Worm (Caenorhabditis elegans): Measurements from ENCODE around the gene dpff-1.

Gene dpff-1

DNA sequence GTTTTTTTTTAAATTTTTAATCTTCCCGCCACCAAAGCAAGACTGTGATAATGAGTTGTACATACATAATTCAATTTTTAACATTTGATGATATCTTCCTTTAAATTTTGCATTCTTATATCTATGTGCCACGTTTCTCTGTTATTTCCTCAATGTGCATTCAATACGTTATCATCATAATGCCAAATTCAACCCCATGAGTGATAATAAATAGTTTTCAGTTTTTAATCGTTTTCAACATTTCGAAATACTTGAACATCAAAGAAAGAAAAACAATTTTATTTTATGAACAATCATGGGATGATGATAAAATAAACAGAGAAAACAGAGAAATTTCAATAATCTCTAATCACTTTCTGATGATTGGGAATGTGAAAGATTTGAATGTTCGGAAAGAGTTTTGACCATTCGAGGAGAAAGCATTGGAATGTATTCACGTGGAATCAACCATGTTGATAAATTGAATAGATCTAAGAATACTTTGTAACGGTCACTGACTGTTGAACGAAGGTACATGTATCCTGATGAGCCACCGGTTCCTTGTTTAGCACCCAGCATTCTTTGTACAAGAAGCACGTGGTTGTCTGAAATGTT, 11.3 kb upstream of the dpff-1 start:
- no peak for TF ChIP-seq lsy-2 (tag; optimal IDR thresholded peaks at IDR 0.05)
- TF ChIP-seq nhr-12 (tag; optimal IDR thresholded peaks at IDR 0.05), result no peak
- TF ChIP-seq elt-1 (tag; optimal IDR thresholded peaks at IDR 0.05; ENCODE audit: borderline replicate concordance, insufficient read depth), result no peak
- TF ChIP-seq nhr-28 (tag; optimal IDR thresholded peaks at IDR 0.05), result no peak
- no peak for TF ChIP-seq snpc-4 (tag; optimal IDR thresholded peaks at IDR 0.05)
- no peak for TF ChIP-seq ceh-39 (tag; optimal IDR thresholded peaks at IDR 0.05)
- TF ChIP-seq nhr-76 (tag; optimal IDR thresholded peaks at IDR 0.05), result no peak
- TF ChIP-seq unc-39 (tag; optimal IDR thresholded peaks at IDR 0.05), result no peak
- TF ChIP-seq drap-1 (GFP tag; optimal IDR thresholded peaks at IDR 0.05), result no peak
- TF ChIP-seq blmp-1 (tag; optimal IDR thresholded peaks at IDR 0.05), result no peak
- TF ChIP-seq unc-62 (GFP tag; optimal IDR thresholded peaks at IDR 0.05), result no peak
- TF ChIP-seq mab-5 (tag; optimal IDR thresholded peaks at IDR 0.05), result no peak
- no peak for TF ChIP-seq nhr-2 (tag; optimal IDR thresholded peaks at IDR 0.05)
- no peak for TF ChIP-seq lin-32 (GFP tag; optimal IDR thresholded peaks at IDR 0.05)
- TF ChIP-seq M03D4.4 (tag; optimal IDR thresholded peaks at IDR 0.05), result no peak
- no peak for TF ChIP-seq lin-13 (tag; optimal IDR thresholded peaks at IDR 0.05)
- TF ChIP-seq hlh-1 (tag; optimal IDR thresholded peaks at IDR 0.05), result no peak
- TF ChIP-seq zip-8 (tag; optimal IDR thresholded peaks at IDR 0.05), result no peak

DNA sequence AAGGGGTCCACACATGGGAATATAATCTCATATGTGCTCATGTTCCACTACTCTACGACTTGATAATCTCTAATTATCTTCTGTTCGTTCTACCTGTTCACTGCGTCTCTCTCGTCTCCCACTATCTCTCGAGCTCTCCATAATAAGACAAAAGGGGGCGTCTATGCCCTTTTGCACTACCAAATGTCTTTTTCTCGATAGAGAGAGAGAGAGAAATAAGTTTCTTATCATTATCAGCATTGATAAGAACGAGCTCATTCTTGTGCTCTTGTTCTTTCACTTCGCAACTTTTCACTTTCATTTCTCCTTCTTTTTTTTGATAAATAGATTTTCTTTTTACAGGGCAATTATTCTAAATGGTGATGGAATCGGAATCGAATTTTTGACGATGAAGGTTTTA, 9.8 kb upstream of the dpff-1 start:
- TF ChIP-seq ceh-83 (GFP tag; optimal IDR thresholded peaks at IDR 0.05) (no peak), mep-1 (tag; optimal IDR thresholded peaks at IDR 0.05) (no peak), zip-8 (tag; optimal IDR thresholded peaks at IDR 0.05) (no peak), lin-32 (GFP tag; optimal IDR thresholded peaks at IDR 0.05) (no peak), mab-5 (tag; optimal IDR thresholded peaks at IDR 0.05) (no peak), nhr-237 (tag; optimal IDR thresholded peaks at IDR 0.05) (no peak), ham-2 (GFP tag; optimal IDR thresholded peaks at IDR 0.05) (no peak), nhr-28 (tag; optimal IDR thresholded peaks at IDR 0.05) (no peak), hlh-1 (tag; optimal IDR thresholded peaks at IDR 0.05) (no peak), M03D4.4 (tag; optimal IDR thresholded peaks at IDR 0.05) (no peak), unc-120 (tag; optimal IDR thresholded peaks at IDR 0.05; ENCODE audit: poor library complexity, severe bottlenecking) (no peak), nhr-2 (tag; optimal IDR thresholded peaks at IDR 0.05) (no peak), sptf-1 (tag; optimal IDR thresholded peaks at IDR 0.05) (no peak), ceh-39 (tag; optimal IDR thresholded peaks at IDR 0.05) (no peak), unc-39 (tag; optimal IDR thresholded peaks at IDR 0.05) (no peak), ceh-43 (GFP tag; optimal IDR thresholded peaks at IDR 0.05) (no peak), drap-1 (GFP tag; optimal IDR thresholded peaks at IDR 0.05) (no peak)

DNA sequence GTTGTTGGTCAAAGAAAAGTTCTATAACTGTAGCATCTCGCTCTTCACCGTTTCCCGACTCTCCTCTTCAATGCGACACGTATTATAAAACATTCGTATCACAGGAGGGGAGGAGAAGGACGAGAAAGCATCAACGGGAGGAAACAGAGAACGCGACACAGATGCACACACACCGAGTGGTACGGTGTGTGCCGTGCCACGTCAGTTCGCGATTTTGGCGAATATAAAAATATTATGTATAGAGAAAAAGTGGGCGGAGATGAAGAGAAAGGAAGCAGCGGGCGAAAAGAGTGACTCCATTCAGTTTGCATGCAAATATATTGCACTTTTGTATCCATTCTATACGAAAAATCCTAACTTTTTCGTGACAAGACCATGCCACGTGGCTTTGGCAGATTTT, 8.6 kb upstream of the dpff-1 start:
- no peak for TF ChIP-seq tbx-8 (GFP tag; optimal IDR thresholded peaks at IDR 0.05)
- TF ChIP-seq hlh-1 (tag; optimal IDR thresholded peaks at IDR 0.05), result no peak
- no peak for TF ChIP-seq drap-1 (GFP tag; optimal IDR thresholded peaks at IDR 0.05)
- TF ChIP-seq ceh-43 (GFP tag; optimal IDR thresholded peaks at IDR 0.05), result no peak
- no peak for TF ChIP-seq zip-8 (tag; optimal IDR thresholded peaks at IDR 0.05)
- no peak for TF ChIP-seq flh-1 (GFP tag; optimal IDR thresholded peaks at IDR 0.05)
- TF ChIP-seq snpc-4 (tag; optimal IDR thresholded peaks at IDR 0.05), result no peak
- TF ChIP-seq sptf-1 (tag; optimal IDR thresholded peaks at IDR 0.05), result no peak
- no peak for TF ChIP-seq blmp-1 (tag; optimal IDR thresholded peaks at IDR 0.05)
- no peak for TF ChIP-seq mab-5 (tag; optimal IDR thresholded peaks at IDR 0.05)
- no peak for TF ChIP-seq lin-32 (GFP tag; optimal IDR thresholded peaks at IDR 0.05)
- no peak for TF ChIP-seq unc-62 (GFP tag; optimal IDR thresholded peaks at IDR 0.05)
- TF ChIP-seq lin-13 (tag; optimal IDR thresholded peaks at IDR 0.05), result no peak
- TF ChIP-seq mep-1 (tag; optimal IDR thresholded peaks at IDR 0.05), result no peak
- no peak for TF ChIP-seq nhr-76 (tag; optimal IDR thresholded peaks at IDR 0.05)
- TF ChIP-seq bed-3 (GFP tag; optimal IDR thresholded peaks at IDR 0.05), result no peak
- TF ChIP-seq elt-1 (tag; optimal IDR thresholded peaks at IDR 0.05; ENCODE audit: borderline replicate concordance, insufficient read depth), result no peak
- no peak for TF ChIP-seq ceh-39 (tag; optimal IDR thresholded peaks at IDR 0.05)
- TF ChIP-seq sem-2 (GFP tag; optimal IDR thresholded peaks at IDR 0.05), result no peak
- TF ChIP-seq ces-1 (GFP tag; optimal IDR thresholded peaks at IDR 0.05), result no peak

ce11 chrIII:5908408-5908807, 2.3 kb upstream of the dpff-1 start, which contains the start of gene C28H8.3:
TSS of gene C28H8.3 (plus strand) at chrIII:5908700.
- TF ChIP-seq blmp-1 (tag; optimal IDR thresholded peaks at IDR 0.05) (no peak), ham-2 (GFP tag; optimal IDR thresholded peaks at IDR 0.05) (no peak), elt-3 (tag; optimal IDR thresholded peaks at IDR 0.05) (no peak), nhr-237 (tag; optimal IDR thresholded peaks at IDR 0.05) (no peak), hlh-1 (tag; optimal IDR thresholded peaks at IDR 0.05) (no peak), elt-1 (tag; optimal IDR thresholded peaks at IDR 0.05; ENCODE audit: borderline replicate concordance, insufficient read depth) (no peak), ceh-39 (tag; optimal IDR thresholded peaks at IDR 0.05) (no peak), mab-5 (tag; optimal IDR thresholded peaks at IDR 0.05) (no peak), lin-32 (GFP tag; optimal IDR thresholded peaks at IDR 0.05) (no peak), zip-8 (tag; optimal IDR thresholded peaks at IDR 0.05) (no peak), pha-4 (tag; optimal IDR thresholded peaks at IDR 0.05) (no peak), unc-62 (GFP tag; optimal IDR thresholded peaks at IDR 0.05) (no peak), tbx-8 (GFP tag; optimal IDR thresholded peaks at IDR 0.05) (no peak), drap-1 (GFP tag; optimal IDR thresholded peaks at IDR 0.05) (no peak), nhr-12 (tag; optimal IDR thresholded peaks at IDR 0.05) (no peak), ztf-11 (tag; optimal IDR thresholded peaks at IDR 0.05) (no peak), mep-1 (tag; optimal IDR thresholded peaks at IDR 0.05) (no peak)

Data from whole organism, mixed stage, embryonic.